ENCODE assay signal across 1 fruit fly cellular context in the genomic region with DNA sequence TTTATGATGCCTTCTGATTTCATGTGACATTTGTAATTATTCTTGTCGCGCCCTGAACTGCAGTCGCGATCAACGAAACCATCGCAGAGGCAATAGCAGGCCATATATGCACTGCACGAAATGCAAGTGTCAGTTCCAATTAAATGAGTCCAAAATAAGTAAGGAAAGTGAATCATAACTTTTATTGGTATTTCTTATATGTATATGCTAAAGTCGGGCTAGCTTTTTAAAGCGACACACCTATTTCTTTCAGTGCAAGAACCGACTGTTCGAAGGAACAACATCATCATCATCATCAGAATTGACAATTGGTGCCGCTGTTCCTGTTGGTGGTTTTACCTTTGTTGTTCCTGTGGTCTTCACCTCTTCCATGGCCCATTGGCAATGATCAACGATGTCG.
TF ChIP-seq lines count a peak whose summit lies in the region.

No protein-coding gene starts in this region.

TF ChIP-seq in whole organism, embryonic, 481 proteins besides CTCF, POLR2A, EP300 and RAD21 (continued from another document):
- TF ChIP-seq dmrt11E (tag; optimal IDR thresholded peaks at IDR 0.05; lab: Kevin White, UChicago) (peak; percentile 78), jumu (GFP tag; optimal IDR thresholded peaks at IDR 0.05; lab: Kevin White, UChicago) (no peak), Trl (optimal IDR thresholded peaks at IDR 0.05; lab: Kevin White, UChicago) (no peak), Trl (GFP tag; optimal IDR thresholded peaks at IDR 0.05; lab: Kevin White, UChicago) (peak; percentile 13), ro (GFP tag; IDR thresholded peaks at IDR 0.05; lab: Robert Waterston, UW) (no peak), Ssrp (tag; optimal IDR thresholded peaks at IDR 0.05; lab: Kevin White, UChicago) (no peak), prd (optimal IDR thresholded peaks at IDR 0.05; lab: Kevin White, UChicago) (no peak), prd (GFP tag; IDR thresholded peaks at IDR 0.05; lab: Robert Waterston, UW) (peak; percentile 68), wdn (GFP tag; IDR thresholded peaks at IDR 0.05; lab: Robert Waterston, UW) (no peak), Tbp (GFP tag; optimal IDR thresholded peaks at IDR 0.05; lab: Kevin White, UChicago) (no peak), Med (GFP tag; lab: Kevin White, UChicago) (peak; percentile 75), CG1832 (GFP tag; optimal IDR thresholded peaks at IDR 0.05; lab: Kevin White, UChicago) (no peak), CG11695 (GFP tag; IDR thresholded peaks at IDR 0.05; lab: Robert Waterston, UW) (no peak), CG7271 (tag; optimal IDR thresholded peaks at IDR 0.05; lab: Kevin White, UChicago) (no peak), pho (GFP tag; optimal IDR thresholded peaks at IDR 0.05; lab: Kevin White, UChicago) (no peak), Bgb (GFP tag; IDR thresholded peaks at IDR 0.05; lab: Robert Waterston, UW; ENCODE audit: partially characterized antibody) (no peak), CG4820 (GFP tag; optimal IDR thresholded peaks at IDR 0.05; lab: Kevin White, UChicago) (peak; percentile 28), CG16813 (GFP tag; IDR thresholded peaks at IDR 0.05; lab: Robert Waterston, UW; ENCODE audit: partially characterized antibody) (no peak), B-H2 (GFP tag; optimal IDR thresholded peaks at IDR 0.05; lab: Kevin White, UChicago) (no peak), phol (tag; optimal IDR thresholded peaks at IDR 0.05; lab: Kevin White, UChicago) (peak; percentile 39), CG17328 (GFP tag; IDR thresholded peaks at IDR 0.05; lab: Robert Waterston, UW) (peak; percentile 59), Hr39 (optimal IDR thresholded peaks at IDR 0.05; lab: Kevin White, UChicago) (no peak), CG8924 (tag; optimal IDR thresholded peaks at IDR 0.05; lab: Kevin White, UChicago) (peak; percentile 5), Atf-2 (GFP tag; optimal IDR thresholded peaks at IDR 0.05; lab: Kevin White, UChicago) (peak; percentile 21), shn (GFP tag; optimal IDR thresholded peaks at IDR 0.05; lab: Kevin White, UChicago) (no peak), mirr (GFP tag; optimal IDR thresholded peaks at IDR 0.05; lab: Kevin White, UChicago) (no peak), unpg (GFP tag; optimal IDR thresholded peaks at IDR 0.05; lab: Kevin White, UChicago) (peak; percentile 9), Chrac-16 (GFP tag; optimal IDR thresholded peaks at IDR 0.05; lab: Kevin White, UChicago) (peak; percentile 29), Hsf (GFP tag; optimal IDR thresholded peaks at IDR 0.05; lab: Kevin White, UChicago) (peak; percentile 37), CG2712 (tag; optimal IDR thresholded peaks at IDR 0.05; lab: Kevin White, UChicago) (peak; percentile 64), inv (GFP tag; IDR thresholded peaks at IDR 0.05; lab: Robert Waterston, UW; ENCODE audit: partially characterized antibody) (no peak), nau (GFP tag; optimal IDR thresholded peaks at IDR 0.05; lab: Kevin White, UChicago) (no peak), nmo (GFP tag; optimal IDR thresholded peaks at IDR 0.05; lab: Kevin White, UChicago) (peak; percentile 31), Hand (GFP tag; optimal IDR thresholded peaks at IDR 0.05; lab: Kevin White, UChicago) (no peak), ERR (GFP tag; optimal IDR thresholded peaks at IDR 0.05; lab: Kevin White, UChicago) (no peak), CG18619 (GFP tag; optimal IDR thresholded peaks at IDR 0.05; lab: Kevin White, UChicago) (no peak), tin (GFP tag; optimal IDR thresholded peaks at IDR 0.05; lab: Kevin White, UChicago) (peak; percentile 24), ara (GFP tag; IDR thresholded peaks at IDR 0.05; lab: Robert Waterston, UW) (peak; percentile 64; the same call in 1 of the 2 replicates), ase (GFP tag; IDR thresholded peaks at IDR 0.05; lab: Robert Waterston, UW) (no peak), CG8944 (GFP tag; optimal IDR thresholded peaks at IDR 0.05; lab: Kevin White, UChicago) (no peak), CG10209 (GFP tag; optimal IDR thresholded peaks at IDR 0.05; lab: Kevin White, UChicago) (no peak), Ets97D (GFP tag; optimal IDR thresholded peaks at IDR 0.05; lab: Kevin White, UChicago) (no peak), CG9797 (GFP tag; optimal IDR thresholded peaks at IDR 0.05; lab: Kevin White, UChicago) (no peak), sens-2 (GFP tag; IDR thresholded peaks at IDR 0.05; lab: Robert Waterston, UW) (0 out of 2 replicates have a peak, but pooled peaks have one; percentile 28), zf30C (GFP tag; optimal IDR thresholded peaks at IDR 0.05; lab: Kevin White, UChicago) (peak; percentile 54), Pdp1 (GFP tag; optimal IDR thresholded peaks at IDR 0.05; lab: Kevin White, UChicago) (peak in 1 of 2 experiments; percentile 22), CG5180 (GFP tag; optimal IDR thresholded peaks at IDR 0.05; lab: Kevin White, UChicago) (no peak), dimm (GFP tag; IDR thresholded peaks at IDR 0.05; lab: Robert Waterston, UW) (no peak), CG18262 (tag; optimal IDR thresholded peaks at IDR 0.05; lab: Kevin White, UChicago) (peak; percentile 56), Drgx (GFP tag; IDR thresholded peaks at IDR 0.05; lab: Robert Waterston, UW) (0 out of 2 replicates have a peak, but pooled peaks have one; percentile 20), otp (GFP tag; IDR thresholded peaks at IDR 0.05; lab: Robert Waterston, UW) (no peak), tgo (GFP tag; IDR thresholded peaks at IDR 0.05; lab: Robert Waterston, UW) (no peak), CG2116 (GFP tag; optimal IDR thresholded peaks at IDR 0.05; lab: Kevin White, UChicago) (no peak), Lhr (GFP tag; optimal IDR thresholded peaks at IDR 0.05; lab: Kevin White, UChicago) (no peak), CG30020 (tag; optimal IDR thresholded peaks at IDR 0.05; lab: Kevin White, UChicago) (no peak), CG14710 (tag; optimal IDR thresholded peaks at IDR 0.05; lab: Kevin White, UChicago) (peak; percentile 42), CG30431 (GFP tag; optimal IDR thresholded peaks at IDR 0.05; lab: Kevin White, UChicago) (peak; percentile 37), chif (GFP tag; optimal IDR thresholded peaks at IDR 0.05; lab: Kevin White, UChicago) (peak; percentile 16 to 51)
